Worm (Caenorhabditis elegans) whole organism, young adult: Measurements from ENCODE around the gene tcer-1.

Source experiments
- C06A6.2 ChIP-seq: fragments of 200-800 bp; sonication (Bioruptor generic); conservative IDR thresholded peaks from 2 replicates; pipeline ENCODE4 v1.3.6; 2022; ENCODE audit warnings: missing genetic modification characterization, missing compliant biosample characterization
- C17E4.6 ChIP-seq: fragments of 200-800 bp; sonication (Bioruptor generic); IDR thresholded peaks from 2 replicates; pipeline ENCODE4 v1.3.6; 2022; ENCODE audit warnings: missing genetic modification reagents, missing genetic modification characterization, missing compliant biosample characterization
- F22D6.2 ChIP-seq: sonication (generic microtip); optimal IDR thresholded peaks from 2 replicates; lab custom pipeline; 2016; ENCODE audit warnings: mild to moderate bottlenecking, missing genetic modification characterization, missing compliant biosample characterization
- F33H1.4 ChIP-seq: fragments of 200-800 bp; sonication (Bioruptor generic); IDR thresholded peaks from 2 replicates; pipeline ENCODE4 v1.3.6; 2022; ENCODE audit warnings: missing genetic modification reagents, missing genetic modification characterization, missing compliant biosample characterization
- F39B2.1 ChIP-seq: fragments of 200-800 bp; sonication (Bioruptor generic); IDR thresholded peaks from 2 replicates; pipeline ENCODE4 v1.3.6; 2022; ENCODE audit warnings: missing genetic modification reagents, missing genetic modification characterization, missing compliant biosample characterization
- F57A8.1 ChIP-seq: fragments of 200-800 bp; sonication (Bioruptor generic); optimal IDR thresholded peaks from 2 replicates; lab custom pipeline; 2018; ENCODE audit warnings: mild to moderate bottlenecking, missing genetic modification characterization, moderate library complexity, missing compliant biosample characterization
- K12H6.12 ChIP-seq: fragments of 200-800 bp; sonication (Bioruptor generic); optimal IDR thresholded peaks from 2 replicates; lab custom pipeline; 2018; ENCODE audit warnings: mild to moderate bottlenecking, missing genetic modification characterization, missing compliant biosample characterization
- Y67H2A.10 ChIP-seq: fragments of 200-800 bp; sonication (Bioruptor generic); conservative IDR thresholded peaks from 2 replicates; pipeline ENCODE4 v1.3.6; 2022; ENCODE audit warnings: missing genetic modification reagents, missing genetic modification characterization, missing compliant biosample characterization
- ZK185.1 ChIP-seq: sonication (generic microtip); optimal IDR thresholded peaks from 2 replicates; lab custom pipeline; 2016; ENCODE audit warnings: mild to moderate bottlenecking, missing genetic modification characterization, missing compliant biosample characterization; ENCODE audit not compliant: poor library complexity, severe bottlenecking
- ama-1 ChIP-seq, 3 experiments: fragments of 150-350 bp in 1 of 3; sonication (generic microtip) in 2 of 3; optimal IDR thresholded peaks; 2 replicates each; lab custom pipeline; 2014 to 2018; ENCODE audit warnings: missing biosample characterization in 2 of 3, missing genetic modification characterization in 2 of 3, missing genetic modification reagents in 2 of 3
- aptf-2 ChIP-seq: fragments of 200-800 bp; sonication (Bioruptor generic); conservative IDR thresholded peaks from 2 replicates; pipeline ENCODE4 v1.3.6; 2022; ENCODE audit warnings: missing genetic modification reagents, missing genetic modification characterization, missing compliant biosample characterization
- atf-7 ChIP-seq: sonication (generic microtip); optimal IDR thresholded peaks from 2 replicates; lab custom pipeline; 2017; ENCODE audit warnings: mild to moderate bottlenecking, missing genetic modification characterization, missing compliant biosample characterization
- attf-5 ChIP-seq: fragments of 200-800 bp; sonication (Bioruptor generic); optimal IDR thresholded peaks from 2 replicates; lab custom pipeline; 2018; ENCODE audit warnings: mild to moderate bottlenecking, missing genetic modification characterization, missing compliant biosample characterization
- ccch-3 ChIP-seq: fragments of 200-800 bp; sonication (Bioruptor generic); optimal IDR thresholded peaks from 2 replicates; lab custom pipeline; 2018; ENCODE audit warnings: mild to moderate bottlenecking, missing genetic modification characterization, missing compliant biosample characterization
- cebp-1 ChIP-seq, 2 experiments: fragments of 200-800 bp in 1 of 2; sonication (Bioruptor generic) in 1 of 2; sonication (generic microtip) in 1 of 2; IDR thresholded peaks in 1 of 2; optimal IDR thresholded peaks in 1 of 2; 2 replicates each; pipeline versions ENCODE4 v1.3.6 to Lab custom; 2017 to 2022; ENCODE audit warnings: missing compliant biosample characterization in 2 of 2, missing genetic modification characterization in 2 of 2, mild to moderate bottlenecking in 1 of 2, missing genetic modification reagents in 1 of 2, moderate library complexity in 1 of 2
- ceh-100 ChIP-seq: fragments of 200-800 bp; sonication (Bioruptor generic); IDR thresholded peaks from 2 replicates; pipeline ENCODE4 v1.3.6; 2022; ENCODE audit warnings: missing genetic modification reagents, missing genetic modification characterization, missing compliant biosample characterization
- ceh-40 ChIP-seq: fragments of 200-800 bp; sonication (Bioruptor generic); IDR thresholded peaks from 2 replicates; pipeline ENCODE4 v1.3.6; 2022; ENCODE audit warnings: missing genetic modification characterization, missing compliant biosample characterization
- ceh-91 ChIP-seq: fragments of 200-800 bp; sonication (Bioruptor generic); IDR thresholded peaks from 2 replicates; pipeline ENCODE4 v1.3.6; 2022; ENCODE audit warnings: missing genetic modification reagents, missing genetic modification characterization, missing compliant biosample characterization
- chd-7 ChIP-seq: sonication (generic microtip); optimal IDR thresholded peaks from 2 replicates; lab custom pipeline; 2016; ENCODE audit warnings: mild to moderate bottlenecking, missing genetic modification characterization, moderate library complexity, missing compliant biosample characterization
- die-1 ChIP-seq: sonication (generic microtip); optimal IDR thresholded peaks from 2 replicates; lab custom pipeline; 2016; ENCODE audit warnings: missing genotype, mild to moderate bottlenecking, missing genetic modification characterization, missing compliant biosample characterization
- efl-1 ChIP-seq: fragments of 150-350 bp; optimal IDR thresholded peaks from 2 replicates; lab custom pipeline; 2014; ENCODE audit warnings: missing biosample characterization, missing genetic modification reagents, missing genetic modification characterization
- egl-44 ChIP-seq: fragments of 200-800 bp; sonication (Bioruptor generic); IDR thresholded peaks from 2 replicates; pipeline ENCODE4 v1.3.6; 2022; ENCODE audit warnings: missing genetic modification reagents, missing genetic modification characterization, missing compliant biosample characterization
- ekl-4 ChIP-seq: fragments of 200-800 bp; sonication (Bioruptor generic); IDR thresholded peaks from 2 replicates; pipeline ENCODE4 v1.3.6; 2022; ENCODE audit warnings: missing genetic modification reagents, missing genetic modification characterization, missing compliant biosample characterization
- him-1 ChIP-seq: sonication (generic microtip); optimal IDR thresholded peaks from 2 replicates; lab custom pipeline; 2016; ENCODE audit warnings: missing genotype, missing genetic modification reagents, missing genetic modification characterization, missing compliant biosample characterization
- hmg-1.2 ChIP-seq: fragments of 200-800 bp; sonication (Bioruptor generic); IDR thresholded peaks from 2 replicates; pipeline ENCODE4 v1.3.6; 2022; ENCODE audit warnings: missing genetic modification reagents, missing genetic modification characterization, missing compliant biosample characterization
- hmg-20 ChIP-seq: fragments of 200-800 bp; sonication (Bioruptor generic); IDR thresholded peaks from 2 replicates; pipeline ENCODE4 v1.3.6; 2022; ENCODE audit warnings: missing genetic modification reagents, missing genetic modification characterization, missing compliant biosample characterization
- lag-1 ChIP-seq: fragments of 200-800 bp; sonication (Bioruptor generic); IDR thresholded peaks from 2 replicates; pipeline ENCODE4 v1.3.6; 2022; ENCODE audit warnings: missing genetic modification reagents, missing genetic modification characterization, missing compliant biosample characterization
- lin-26 ChIP-seq: fragments of 200-800 bp; sonication (Bioruptor generic); IDR thresholded peaks from 2 replicates; pipeline ENCODE4 v1.3.6; 2022; ENCODE audit warnings: missing genetic modification reagents, missing genetic modification characterization, missing compliant biosample characterization
- lin-35 ChIP-seq, 3 experiments: fragments of 150-350 bp in 2 of 3; sonication (generic microtip) in 1 of 3; optimal IDR thresholded peaks; 2 replicates each; lab custom pipeline; 2014 to 2018; ENCODE audit warnings: missing biosample characterization in 3 of 3, missing genetic modification characterization in 3 of 3, missing genetic modification reagents in 3 of 3
- lir-1 ChIP-seq: fragments of 200-800 bp; sonication (Bioruptor generic); conservative IDR thresholded peaks from 2 replicates; pipeline ENCODE4 v1.3.6; 2022; ENCODE audit warnings: missing genetic modification reagents, missing genetic modification characterization, missing compliant biosample characterization
- madf-10 ChIP-seq: sonication (generic microtip); optimal IDR thresholded peaks from 2 replicates; lab custom pipeline; 2016; ENCODE audit warnings: mild to moderate bottlenecking, missing genetic modification characterization, missing compliant biosample characterization
- madf-3 ChIP-seq: fragments of 200-800 bp; sonication (Bioruptor generic); IDR thresholded peaks from 2 replicates; pipeline ENCODE4 v1.3.6; 2022; ENCODE audit warnings: missing genetic modification reagents, missing genetic modification characterization, missing compliant biosample characterization
- madf-6 ChIP-seq: fragments of 200-800 bp; sonication (Bioruptor generic); IDR thresholded peaks from 2 replicates; pipeline ENCODE4 v1.3.6; 2022; ENCODE audit warnings: missing genetic modification reagents, missing genetic modification characterization, missing compliant biosample characterization
- mxl-1 ChIP-seq: sonication (generic microtip); optimal IDR thresholded peaks from 2 replicates; lab custom pipeline; 2016; ENCODE audit warnings: missing genetic modification characterization, missing compliant biosample characterization
- nfya-1 ChIP-seq: sonication (generic microtip); optimal IDR thresholded peaks from 2 replicates; lab custom pipeline; 2017; ENCODE audit warnings: antibody characterized with exemption, missing compliant biosample characterization, missing genetic modification characterization, borderline replicate concordance; ENCODE audit not compliant: insufficient read depth
- nfya-2 ChIP-seq: fragments of 200-800 bp; sonication (Bioruptor generic); IDR thresholded peaks from 2 replicates; pipeline ENCODE4 v1.3.6; 2022; ENCODE audit warnings: missing genetic modification reagents, missing genetic modification characterization, missing compliant biosample characterization
- nhr-27 ChIP-seq: fragments of 200-800 bp; sonication (Bioruptor generic); optimal IDR thresholded peaks from 2 replicates; lab custom pipeline; 2018; ENCODE audit warnings: mild to moderate bottlenecking, missing genetic modification characterization, moderate library complexity, missing compliant biosample characterization
- nhr-80 ChIP-seq: sonication (generic microtip); optimal IDR thresholded peaks from 2 replicates; lab custom pipeline; 2016; ENCODE audit warnings: missing genetic modification characterization, missing compliant biosample characterization
- rpc-1 ChIP-seq, 2 experiments: fragments of 150-350 bp in 1 of 2; sonication (generic microtip) in 1 of 2; optimal IDR thresholded peaks; 2 replicates each; lab custom pipeline; 2014 to 2018; ENCODE audit warnings: missing biosample characterization in 1 of 2, missing genetic modification characterization in 1 of 2, missing genetic modification reagents in 1 of 2, missing genotype in 1 of 2
- snpc-1.3 ChIP-seq: sonication (generic microtip); optimal IDR thresholded peaks from 2 replicates; lab custom pipeline; 2017; ENCODE audit warnings: missing genetic modification characterization, mild to moderate bottlenecking, missing compliant biosample characterization, antibody characterized with exemption, moderate library complexity, missing genotype, missing genetic modification reagents; ENCODE audit not compliant: insufficient read depth
- snpc-4 ChIP-seq, 5 experiments: fragments of 150-350 bp in 1 of 5; sonication (generic microtip) in 4 of 5; optimal IDR thresholded peaks; 2 replicates each; lab custom pipeline; 2014 to 2018; ENCODE audit warnings: missing genetic modification characterization in 5 of 5, missing biosample characterization in 3 of 5, antibody characterized with exemption in 2 of 5, mild to moderate bottlenecking in 2 of 5, missing compliant biosample characterization in 2 of 5, missing genotype in 2 of 5, moderate library complexity in 2 of 5, missing genetic modification reagents in 1 of 5
- tlf-1 ChIP-seq: fragments of 200-800 bp; sonication (Bioruptor generic); optimal IDR thresholded peaks from 2 replicates; lab custom pipeline; 2018; ENCODE audit warnings: mild to moderate bottlenecking, missing genetic modification characterization, missing compliant biosample characterization
- zfh-2 ChIP-seq: fragments of 200-800 bp; sonication (Bioruptor generic); conservative IDR thresholded peaks from 2 replicates; pipeline ENCODE4 v1.3.6; 2022; ENCODE audit warnings: missing genetic modification reagents, missing genetic modification characterization, missing compliant biosample characterization
- ztf-25 ChIP-seq: fragments of 200-800 bp; sonication (Bioruptor generic); IDR thresholded peaks from 2 replicates; pipeline ENCODE4 v1.3.6; 2022; ENCODE audit warnings: missing genetic modification reagents, missing genetic modification characterization, missing compliant biosample characterization
- ztf-28 ChIP-seq: fragments of 200-800 bp; sonication (Bioruptor generic); IDR thresholded peaks from 2 replicates; pipeline ENCODE4 v1.3.6; 2022; ENCODE audit warnings: missing genetic modification reagents, missing genetic modification characterization, missing compliant biosample characterization
- ztf-6 ChIP-seq: fragments of 200-800 bp; sonication (Bioruptor generic); IDR thresholded peaks from 2 replicates; pipeline ENCODE4 v1.3.6; 2022; ENCODE audit warnings: missing genetic modification reagents, missing genetic modification characterization, missing compliant biosample characterization

Gene tcer-1

ce11 chrII:7002956-7003357 is 46.9 kb downstream of the tcer-1 start (continued):
- TF ChIP-seq cebp-1 (GFP tag; IDR thresholded peaks at IDR 0.05; lab: Robert Waterston, UW) (no peak), cebp-1 (tag; optimal IDR thresholded peaks at IDR 0.05; lab: Kevin White, UChicago) (peak; percentile 35), K12H6.12 (tag; lab: Kevin White, UChicago) (no peak), lir-1 (GFP tag; lab: Robert Waterston, UW) (no peak), C06A6.2 (GFP tag; lab: Robert Waterston, UW) (no peak), aptf-2 (GFP tag; lab: Robert Waterston, UW) (no peak), chd-7 (tag; lab: Kevin White, UChicago) (no peak), ceh-40 (GFP tag; lab: Robert Waterston, UW) (no peak), nhr-27 (tag; lab: Kevin White, UChicago) (no peak), lag-1 (GFP tag; lab: Robert Waterston, UW) (no peak), lin-35 (GFP tag; optimal IDR thresholded peaks at IDR 0.05; lab: Kevin White, UChicago) (no peak), ztf-28 (GFP tag; lab: Robert Waterston, UW) (no peak), die-1 (tag; lab: Kevin White, UChicago) (peak; percentile 68), madf-10 (no peak), ceh-100 (GFP tag; lab: Robert Waterston, UW) (no peak), tlf-1 (GFP tag; lab: Kevin White, UChicago) (no peak), C17E4.6 (no peak), rpc-1 (optimal IDR thresholded peaks at IDR 0.05; lab: Kevin White, UChicago) (peak; percentile 79), rpc-1 (tag; optimal IDR thresholded peaks at IDR 0.05; lab: Kevin White, UChicago) (peak; percentile 80), ztf-25 (GFP tag; lab: Robert Waterston, UW) (0 out of 2 replicates have a peak, but pooled peaks have one; percentile 42), ceh-91 (GFP tag; lab: Robert Waterston, UW) (no peak), ztf-6 (GFP tag; lab: Robert Waterston, UW) (0 out of 2 replicates have a peak, but pooled peaks have one; percentile 4), ccch-3 (no peak), snpc-4 (GFP tag; optimal IDR thresholded peaks at IDR 0.05; lab: Kevin White, UChicago) (peak; percentile 32), snpc-4 (tag; optimal IDR thresholded peaks at IDR 0.05; lab: Kevin White, UChicago) (peak in 2 of 4 experiments; percentile 26 to 41), efl-1 (no peak), zfh-2 (GFP tag; lab: Robert Waterston, UW) (no peak), ZK185.1 (tag; lab: Kevin White, UChicago) (peak; percentile 66), F33H1.4 (GFP tag; lab: Robert Waterston, UW) (0 out of 2 replicates have a peak, but pooled peaks have one; percentile 6), nfya-1 (tag; lab: Kevin White, UChicago) (no peak), hmg-1.2 (peak; percentile 54), Y67H2A.10 (GFP tag; lab: Robert Waterston, UW) (no peak), attf-5 (GFP tag; lab: Kevin White, UChicago) (no peak), him-1 (tag; lab: Kevin White, UChicago) (peak; percentile 72), madf-3 (no peak), F22D6.2 (tag; lab: Kevin White, UChicago) (no peak), madf-6 (GFP tag; lab: Robert Waterston, UW) (peak; percentile 57), nhr-80 (no peak), F57A8.1 (GFP tag; lab: Kevin White, UChicago) (no peak), ama-1 (optimal IDR thresholded peaks at IDR 0.05; lab: Kevin White, UChicago) (no peak), ama-1 (GFP tag; optimal IDR thresholded peaks at IDR 0.05; lab: Kevin White, UChicago) (no peak), hmg-20 (GFP tag; lab: Robert Waterston, UW) (no peak), egl-44 (GFP tag; lab: Robert Waterston, UW) (no peak), lin-26 (GFP tag; lab: Robert Waterston, UW) (peak; percentile 80), nfya-2 (GFP tag; lab: Robert Waterston, UW) (no peak), snpc-1.3 (tag; lab: Kevin White, UChicago) (peak; percentile 34), mxl-1 (peak; percentile 59), ekl-4 (GFP tag; lab: Robert Waterston, UW) (no peak), atf-7 (tag; lab: Kevin White, UChicago) (no peak), F39B2.1 (GFP tag; lab: Robert Waterston, UW) (no peak)
